Fruit fly (Drosophila melanogaster) whole organism, embryonic: ENCODE data around the gene Teh2.

ENCODE experiments used
- Atf6 ChIP-seq: fragments of 200-800 bp; sonication (Bioruptor generic); IDR thresholded peaks from 2 replicates; pipeline ENCODE4 v1.3.6; 2022; ENCODE audit warnings: missing biosample characterization, missing genetic modification characterization
- B-H2 ChIP-seq: fragments of 200-800 bp; sonication (Bioruptor generic); optimal IDR thresholded peaks from 2 replicates; lab custom pipeline; 2018; ENCODE audit warnings: missing biosample characterization, mild to moderate bottlenecking, missing genetic modification characterization
- Bteb2 ChIP-seq: fragments of 200-800 bp; sonication (Bioruptor generic); optimal IDR thresholded peaks from 2 replicates; lab custom pipeline; 2016; ENCODE audit warnings: missing biosample characterization, missing genetic modification characterization
- CG10654 ChIP-seq: fragments of 200-800 bp; sonication (Bioruptor generic); optimal IDR thresholded peaks from 2 replicates; lab custom pipeline; 2016; ENCODE audit warnings: missing biosample characterization, missing genetic modification characterization
- CG11560 ChIP-seq: fragments of 200-800 bp; sonication (Bioruptor generic); IDR thresholded peaks from 3 replicates; pipeline ENCODE4 v1.3.6; 2022; ENCODE audit warnings: missing biosample characterization, missing genetic modification characterization
- CG13287 ChIP-seq: fragments of 200-800 bp; sonication (Bioruptor generic); IDR thresholded peaks from 2 replicates; pipeline ENCODE4 v1.3.6; 2022; ENCODE audit warnings: missing biosample characterization, missing genetic modification characterization; ENCODE audit not compliant: partially characterized antibody
- CG13775 ChIP-seq: fragments of 200-800 bp; sonication (Bioruptor generic); optimal IDR thresholded peaks from 3 replicates; lab custom pipeline; 2017; ENCODE audit warnings: missing biosample characterization, mild to moderate bottlenecking, missing genetic modification characterization
- CG18599 ChIP-seq: fragments of 200-800 bp; sonication (Bioruptor generic); optimal IDR thresholded peaks from 3 replicates; lab custom pipeline; 2017; ENCODE audit warnings: missing biosample characterization, missing genetic modification characterization, mild to moderate bottlenecking, moderate library complexity, missing genetic modification reagents
- CG2129 ChIP-seq: fragments of 200-800 bp; sonication (Bioruptor generic); IDR thresholded peaks from 2 replicates; pipeline ENCODE4 v1.3.6; 2022; ENCODE audit warnings: missing biosample characterization, missing genetic modification characterization; ENCODE audit not compliant: partially characterized antibody
- CG33557 ChIP-seq: fragments of 200-800 bp; sonication (Bioruptor generic); optimal IDR thresholded peaks from 2 replicates; lab custom pipeline; 2019; ENCODE audit warnings: missing biosample characterization, mild to moderate bottlenecking, missing genetic modification characterization, moderate library complexity
- CG4328 ChIP-seq: fragments of 200-800 bp; sonication (Bioruptor generic); optimal IDR thresholded peaks from 3 replicates; lab custom pipeline; 2017; ENCODE audit warnings: missing biosample characterization, missing genetic modification reagents, missing genetic modification characterization
- CG4617 ChIP-seq: fragments of 200-800 bp; sonication (Bioruptor generic); optimal IDR thresholded peaks from 3 replicates; lab custom pipeline; 2016; ENCODE audit warnings: missing biosample characterization, missing genetic modification characterization, borderline replicate concordance
- CG7745 ChIP-seq: fragments of 200-800 bp; sonication (Bioruptor generic); optimal IDR thresholded peaks from 2 replicates; lab custom pipeline; 2018; ENCODE audit warnings: missing biosample characterization, mild to moderate bottlenecking, missing genetic modification characterization, moderate library complexity
- D19B ChIP-seq: fragments of 200-800 bp; sonication (Bioruptor generic); optimal IDR thresholded peaks from 2 replicates; lab custom pipeline; 2017; ENCODE audit warnings: missing biosample characterization, mild to moderate bottlenecking, missing genetic modification characterization
- Dip3 ChIP-seq: fragments of 200-800 bp; sonication (Bioruptor generic); optimal IDR thresholded peaks from 3 replicates; lab custom pipeline; 2016; ENCODE audit warnings: missing biosample characterization, missing genetic modification characterization
- Doc2 ChIP-seq: fragments of 200-800 bp; sonication (Bioruptor generic); IDR thresholded peaks from 2 replicates; pipeline ENCODE4 v1.3.6; 2022; ENCODE audit warnings: missing biosample characterization, missing genetic modification characterization
- Ets65A ChIP-seq: fragments of 200-800 bp; sonication (Bioruptor generic); peaks from one replicate; lab custom pipeline; 2016; ENCODE audit warnings: missing biosample characterization, missing genetic modification characterization
- Hand ChIP-seq: fragments of 200-800 bp; sonication (Bioruptor generic); optimal IDR thresholded peaks from 2 replicates; lab custom pipeline; 2017; ENCODE audit warnings: mild to moderate bottlenecking, missing biosample characterization, missing genetic modification reagents, missing genetic modification characterization
- HmgD ChIP-seq: fragments of 200-800 bp; sonication (Bioruptor generic); optimal IDR thresholded peaks from 3 replicates; lab custom pipeline; 2016; ENCODE audit warnings: missing biosample characterization, missing genetic modification characterization
- Hr3 ChIP-seq: fragments of 200-800 bp; sonication (Bioruptor generic); optimal IDR thresholded peaks from 3 replicates; lab custom pipeline; 2016; ENCODE audit warnings: missing biosample characterization, missing genetic modification characterization
- Kr ChIP-seq: fragments of 200-800 bp; sonication (Bioruptor generic); optimal IDR thresholded peaks from 2 replicates; lab custom pipeline; 2017; ENCODE audit warnings: missing biosample characterization, mild to moderate bottlenecking, missing genetic modification characterization
- Mad ChIP-seq: fragments of 200-800 bp; sonication (Bioruptor generic); optimal IDR thresholded peaks from 2 replicates; lab custom pipeline; 2016; ENCODE audit warnings: missing biosample characterization, missing genetic modification characterization
- Med ChIP-seq: fragments of 200-800 bp; sonication (Bioruptor generic); peaks from one replicate; lab custom pipeline; 2016; ENCODE audit warnings: missing biosample characterization, missing genetic modification characterization, mild to moderate bottlenecking, inconsistent platforms, moderate library complexity
- NFAT ChIP-seq: fragments of 200-800 bp; sonication (Bioruptor generic); IDR thresholded peaks from 2 replicates; pipeline ENCODE4 v1.3.6; 2022; ENCODE audit warnings: missing biosample characterization, missing genetic modification characterization
- PHDP ChIP-seq: fragments of 200-800 bp; sonication (Bioruptor generic); optimal IDR thresholded peaks from 3 replicates; lab custom pipeline; 2018; ENCODE audit warnings: missing biosample characterization, mild to moderate bottlenecking, missing genetic modification characterization, moderate library complexity
- Scr ChIP-seq: fragments of 200-800 bp; sonication (Bioruptor generic); IDR thresholded peaks from 2 replicates; pipeline ENCODE4 v1.3.6; 2022; ENCODE audit warnings: missing biosample characterization, missing genetic modification characterization; ENCODE audit not compliant: partially characterized antibody
- Xrp1 ChIP-seq: fragments of 200-800 bp; sonication (Bioruptor generic); IDR thresholded peaks from 2 replicates; pipeline ENCODE4 v1.3.6; 2022; ENCODE audit warnings: missing biosample characterization, missing genetic modification characterization
- YL-1 ChIP-seq: fragments of 200-800 bp; sonication (Bioruptor generic); optimal IDR thresholded peaks from 3 replicates; lab custom pipeline; 2017; ENCODE audit warnings: missing biosample characterization, mild to moderate bottlenecking, missing genetic modification characterization
- abd-A ChIP-seq: fragments of 200-800 bp; sonication (Bioruptor generic); optimal IDR thresholded peaks from 3 replicates; lab custom pipeline; 2019; ENCODE audit warnings: missing biosample characterization, mild to moderate bottlenecking, missing genetic modification characterization, moderate library complexity
- bbx ChIP-seq: fragments of 200-800 bp; sonication (Bioruptor generic); IDR thresholded peaks from 2 replicates; pipeline ENCODE4 v1.3.6; 2022; ENCODE audit warnings: missing biosample characterization, missing genetic modification characterization; ENCODE audit not compliant: partially characterized antibody
- cad ChIP-seq: fragments of >200 bp; optimal IDR thresholded peaks from 2 replicates; lab custom pipeline; 2017; ENCODE audit warnings: missing biosample characterization, missing genetic modification characterization
- cato ChIP-seq: fragments of 200-800 bp; sonication (Bioruptor generic); optimal IDR thresholded peaks from 2 replicates; lab custom pipeline; 2016; ENCODE audit warnings: missing biosample characterization, missing genetic modification characterization, borderline replicate concordance
- crol ChIP-seq: fragments of 200-800 bp; sonication (Bioruptor generic); IDR thresholded peaks from 2 replicates; pipeline ENCODE4 v1.3.6; 2022; ENCODE audit warnings: missing biosample characterization, missing genetic modification characterization
- cwo ChIP-seq: fragments of 200-800 bp; sonication (Bioruptor generic); optimal IDR thresholded peaks from 3 replicates; lab custom pipeline; 2017; ENCODE audit warnings: missing biosample characterization, missing genetic modification characterization, mild to moderate bottlenecking, moderate library complexity, missing genetic modification reagents
- danr ChIP-seq: fragments of 200-800 bp; sonication (Bioruptor generic); IDR thresholded peaks from 2 replicates; pipeline ENCODE4 v1.3.6; 2022; ENCODE audit warnings: missing biosample characterization, missing genetic modification characterization
- dm ChIP-seq: fragments of 200-800 bp; sonication (Bioruptor generic); optimal IDR thresholded peaks from 3 replicates; lab custom pipeline; 2016; ENCODE audit warnings: missing biosample characterization, missing genetic modification characterization
- ewg ChIP-seq: fragments of 200-800 bp; sonication (Bioruptor generic); optimal IDR thresholded peaks from 3 replicates; lab custom pipeline; 2017; ENCODE audit warnings: mild to moderate bottlenecking, missing biosample characterization, missing genetic modification reagents, missing genetic modification characterization
- fd3F ChIP-seq: fragments of 200-800 bp; sonication (Bioruptor generic); optimal IDR thresholded peaks from 2 replicates; lab custom pipeline; 2018; ENCODE audit warnings: missing biosample characterization, mild to moderate bottlenecking, missing genetic modification characterization, moderate library complexity
- gem ChIP-seq: fragments of 200-800 bp; sonication (Bioruptor generic); optimal IDR thresholded peaks from 2 replicates; lab custom pipeline; 2019; ENCODE audit warnings: missing biosample characterization, mild to moderate bottlenecking, missing genetic modification characterization, moderate library complexity
- jigr1 ChIP-seq: fragments of 200-800 bp; sonication (Bioruptor generic); IDR thresholded peaks from 3 replicates; pipeline ENCODE4 v1.3.6; 2022; ENCODE audit warnings: missing biosample characterization, missing genetic modification characterization
- jumu ChIP-seq: fragments of 200-800 bp; sonication (Bioruptor generic); optimal IDR thresholded peaks from 3 replicates; lab custom pipeline; 2016; ENCODE audit warnings: missing biosample characterization, missing genetic modification characterization
- lmd ChIP-seq: fragments of 200-800 bp; sonication (Bioruptor generic); IDR thresholded peaks from 2 replicates; pipeline ENCODE4 v1.3.6; 2022; ENCODE audit warnings: missing biosample characterization, missing genetic modification characterization
- maf-S ChIP-seq: fragments of 200-800 bp; sonication (Bioruptor generic); optimal IDR thresholded peaks from 2 replicates; lab custom pipeline; 2016; ENCODE audit warnings: missing biosample characterization, missing genetic modification characterization
- nerfin-1 ChIP-seq: fragments of 200-800 bp; sonication (Bioruptor generic); optimal IDR thresholded peaks from 3 replicates; lab custom pipeline; 2019; ENCODE audit warnings: missing biosample characterization, mild to moderate bottlenecking, missing genetic modification characterization, moderate library complexity
- onecut ChIP-seq: fragments of 200-800 bp; sonication (Bioruptor generic); IDR thresholded peaks from 2 replicates; pipeline ENCODE4 v1.3.6; 2022; ENCODE audit warnings: missing biosample characterization, missing genetic modification characterization
- sens ChIP-seq: fragments of 200-800 bp; sonication (Bioruptor generic); peaks from one replicate; lab custom pipeline; 2016; ENCODE audit warnings: missing biosample characterization, missing genetic modification characterization
- sens-2 ChIP-seq: fragments of 200-800 bp; sonication (Bioruptor generic); IDR thresholded peaks from 2 replicates; pipeline ENCODE4 v1.3.6; 2022; ENCODE audit warnings: missing biosample characterization, missing genetic modification characterization
- so ChIP-seq: fragments of 200-800 bp; sonication (Bioruptor generic); IDR thresholded peaks from 3 replicates; pipeline ENCODE4 v1.3.6; 2022; ENCODE audit warnings: missing biosample characterization, missing genetic modification characterization
- tna ChIP-seq: fragments of 200-800 bp; sonication (Bioruptor generic); IDR thresholded peaks from 2 replicates; pipeline ENCODE4 v1.3.6; 2022; ENCODE audit warnings: missing biosample characterization, missing genetic modification characterization; ENCODE audit not compliant: partially characterized antibody
- vfl ChIP-seq: fragments of 200-800 bp; sonication (Bioruptor generic); optimal IDR thresholded peaks from 2 replicates; lab custom pipeline; 2016; ENCODE audit warnings: missing biosample characterization, missing genetic modification characterization
- zfh1 ChIP-seq: fragments of 200-800 bp; sonication (Bioruptor generic); IDR thresholded peaks from 3 replicates; pipeline ENCODE4 v1.3.6; 2022; ENCODE audit warnings: missing biosample characterization, missing genetic modification characterization

The Teh2 gene

dm6 chr3L:4186659-4187058 is 1.2 kb downstream of the Teh2 start, which contains the start of gene VhaM9.7-c (continued):
- TF ChIP-seq onecut: peak; percentile 54; the same call in 1 of the 2 replicates
- no peak for TF ChIP-seq jigr1 (GFP tag; lab: Robert Waterston, UW)
- peak; percentile 53 for TF ChIP-seq YL-1 (GFP tag; lab: Kevin White, UChicago)
- 0 out of 3 replicates have a peak, but pooled peaks have one; percentile 38 for TF ChIP-seq zfh1 (GFP tag; lab: Robert Waterston, UW)
- peak; percentile 21; the same call in 1 of the 2 replicates for TF ChIP-seq NFAT (GFP tag; lab: Robert Waterston, UW)
- TF ChIP-seq Ets65A (GFP tag; lab: Kevin White, UChicago): peak; percentile 94
- TF ChIP-seq CG11560 (tag; lab: Robert Waterston, UW): no peak
- no peak for TF ChIP-seq CG4328
- peak; percentile 40 for TF ChIP-seq maf-S (GFP tag; lab: Kevin White, UChicago)
- no peak for TF ChIP-seq sens-2
- TF ChIP-seq Hr3: peak; percentile 17
- TF ChIP-seq fd3F (GFP tag; lab: Kevin White, UChicago): no peak
- peak; percentile 12; the same call in 1 of the 2 replicates for TF ChIP-seq lmd (GFP tag; lab: Robert Waterston, UW)
- peak; percentile 36; the same call in 1 of the 2 replicates for TF ChIP-seq Xrp1 (GFP tag; lab: Robert Waterston, UW)
- 0 out of 2 replicates have a peak, but pooled peaks have one; percentile 17 for TF ChIP-seq bbx (GFP tag; lab: Robert Waterston, UW)
- TF ChIP-seq CG13287 (GFP tag; lab: Robert Waterston, UW): peak; percentile 55
- TF ChIP-seq CG7745 (tag; lab: Kevin White, UChicago): no peak
- peak; percentile 37 for TF ChIP-seq nerfin-1
- TF ChIP-seq CG4617 (GFP tag; lab: Kevin White, UChicago): peak; percentile 81
- no peak for TF ChIP-seq Hand (GFP tag; lab: Kevin White, UChicago)
- peak; percentile 0 for TF ChIP-seq dm (GFP tag; lab: Kevin White, UChicago)
- TF ChIP-seq sens (GFP tag; lab: Kevin White, UChicago): peak; percentile 78
- TF ChIP-seq Med (GFP tag; lab: Kevin White, UChicago): peak; percentile 96
- TF ChIP-seq B-H2 (GFP tag; lab: Kevin White, UChicago): peak; percentile 70
- no peak for TF ChIP-seq PHDP
- no peak for TF ChIP-seq cwo
- TF ChIP-seq CG2129 (GFP tag; lab: Robert Waterston, UW): no peak
- TF ChIP-seq Bteb2 (GFP tag; lab: Kevin White, UChicago): peak; percentile 38
- peak; percentile 8 for TF ChIP-seq Dip3 (GFP tag; lab: Kevin White, UChicago)
- no peak for TF ChIP-seq gem (tag; lab: Kevin White, UChicago)
- no peak for TF ChIP-seq cato

dm6 chr3L:4185259-4185658 is 2.6 kb downstream of the Teh2 start:
- TF ChIP-seq ewg (GFP tag; lab: Kevin White, UChicago) (peak; percentile 94), CG10654 (GFP tag; lab: Kevin White, UChicago) (no peak), Atf6 (GFP tag; lab: Robert Waterston, UW) (no peak), Scr (GFP tag; lab: Robert Waterston, UW) (0 out of 2 replicates have a peak, but pooled peaks have one; percentile 14), so (GFP tag; lab: Robert Waterston, UW) (no peak), HmgD (no peak), CG18599 (GFP tag; lab: Kevin White, UChicago) (no peak), Doc2 (GFP tag; lab: Robert Waterston, UW) (no peak), abd-A (peak; percentile 77), zfh1 (GFP tag; lab: Robert Waterston, UW) (no peak), tna (GFP tag; lab: Robert Waterston, UW) (no peak), cad (GFP tag; lab: Kevin White, UChicago) (no peak), Mad (GFP tag; lab: Kevin White, UChicago) (peak; percentile 30), Med (GFP tag; lab: Kevin White, UChicago) (peak; percentile 49), D19B (GFP tag; lab: Kevin White, UChicago) (no peak), vfl (GFP tag; lab: Kevin White, UChicago) (no peak), Kr (GFP tag; lab: Kevin White, UChicago) (no peak), CG13775 (GFP tag; lab: Kevin White, UChicago) (no peak), crol (peak; percentile 86), jumu (no peak), CG33557 (no peak), onecut (peak; percentile 98), danr (no peak)
